Fruit fly (Drosophila melanogaster) Kc167 (cell line): ENCODE data around the gene CG15130.

Source experiments
- Myc ChIP-seq: fragments of >200 bp; optimal IDR thresholded peaks from 2 replicates; lab custom pipeline; 2017; ENCODE audit warnings: missing external identifiers
- Sin3A ChIP-seq: fragments of >200 bp; optimal IDR thresholded peaks from 2 replicates; lab custom pipeline; 2018; ENCODE audit warnings: missing external identifiers
- h ChIP-seq: fragments of >200 bp; optimal IDR thresholded peaks from 3 replicates; lab custom pipeline; 2018; ENCODE audit warnings: missing external identifiers
- psq ChIP-seq: fragments of >200 bp; optimal IDR thresholded peaks from 2 replicates; lab custom pipeline; 2017; ENCODE audit warnings: missing external identifiers
- ttk ChIP-seq: sonication (Bioruptor generic); optimal IDR thresholded peaks from 2 replicates; lab custom pipeline; 2017; ENCODE audit warnings: missing external identifiers

DNA sequence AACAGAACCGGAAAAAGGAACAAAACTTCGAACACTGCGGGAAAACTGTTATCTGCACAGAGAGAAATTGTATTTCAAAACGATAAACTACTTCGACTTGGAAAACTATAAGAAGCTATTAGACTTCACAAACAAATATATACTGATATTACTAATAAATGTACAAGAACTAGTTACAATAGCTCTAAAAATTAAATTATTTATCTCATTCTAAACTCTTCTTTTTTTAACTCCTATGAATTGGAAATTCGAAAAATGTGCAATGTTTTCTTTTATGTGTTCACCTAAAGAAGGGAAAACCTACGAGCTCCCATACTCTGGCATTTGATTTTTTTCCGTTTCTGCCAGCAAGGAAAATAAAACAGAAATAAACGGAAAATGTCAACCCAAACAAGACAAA is 23.1 kb downstream of the CG15130 start:
- TF ChIP-seq psq (lab: Kevin White, UChicago), result no peak
- no peak for TF ChIP-seq Sin3A (lab: Kevin White, UChicago)
- TF ChIP-seq ttk, result no peak
- no peak for TF ChIP-seq h
- no peak for TF ChIP-seq Myc (lab: Kevin White, UChicago)
